Fruit fly (Drosophila melanogaster) S2 (cell line): ENCODE measurements around the gene CG13360.

Experiments
- CG8478 ChIP-seq: fragments of >200 bp; optimal IDR thresholded peaks from 2 replicates; lab custom pipeline; 2018
- CTCF ChIP-seq, 2 experiments: fragments of >200 bp; optimal IDR thresholded peaks; 2 replicates each; lab custom pipeline; 2018

dm6 chrX:758892-759621, 30.8 kb downstream of the CG13360 start, which contains the start of gene CG5273:
- TF ChIP-seq CTCF (optimal IDR thresholded peaks at IDR 0.05; lab: Kevin White, UChicago): peak; percentile 60 to 68
- TF ChIP-seq CG8478 (lab: Kevin White, UChicago): no peak
